Worm (Caenorhabditis elegans) whole organism, L2 larva: ENCODE measurements around the gene H12D21.10.

Experiments
- aly-2 ChIP-seq: fragments of 150-350 bp; optimal IDR thresholded peaks from 2 replicates; lab custom pipeline; 2014; ENCODE audit warnings: missing biosample characterization, missing genetic modification characterization
- snpc-4 ChIP-seq: fragments of 150-350 bp; optimal IDR thresholded peaks from 2 replicates; lab custom pipeline; 2014; ENCODE audit warnings: missing biosample characterization, missing genetic modification characterization
- unc-62 ChIP-seq: fragments of 150-350 bp; optimal IDR thresholded peaks from 2 replicates; lab custom pipeline; 2014; ENCODE audit warnings: missing biosample characterization, missing genetic modification reagents, missing genetic modification characterization

ce11 chrV:14907445-14907844 is 7.8 kb downstream of the H12D21.10 start:
- TF ChIP-seq snpc-4 (tag; lab: Kevin White, UChicago): no peak
- TF ChIP-seq aly-2: no peak
- TF ChIP-seq unc-62 (GFP tag; lab: Kevin White, UChicago): no peak
